Worm (Caenorhabditis elegans) whole organism, L4 larva: ENCODE data around the gene Y71H2AM.25.

Experiments used
- aha-1 ChIP-seq: fragments of 150-350 bp; peaks from one replicate; lab custom pipeline; 2014; ENCODE audit warnings: missing biosample characterization, missing genetic modification characterization
- daf-19 ChIP-seq: fragments of 200-800 bp; sonication (Bioruptor generic); conservative IDR thresholded peaks from 2 replicates; pipeline ENCODE4 v1.3.6; 2022; ENCODE audit warnings: missing genetic modification characterization, missing compliant biosample characterization
- lin-39 ChIP-seq: fragments of 150-350 bp; optimal IDR thresholded peaks from 2 replicates; lab custom pipeline; 2014; ENCODE audit warnings: missing biosample characterization, missing genetic modification reagents, missing genetic modification characterization
- zfp-3 ChIP-seq: fragments of 200-800 bp; sonication (Bioruptor generic); conservative IDR thresholded peaks from 2 replicates; pipeline ENCODE4 v1.3.6; 2022; ENCODE audit warnings: missing genetic modification reagents, missing genetic modification characterization, missing compliant biosample characterization

DNA sequence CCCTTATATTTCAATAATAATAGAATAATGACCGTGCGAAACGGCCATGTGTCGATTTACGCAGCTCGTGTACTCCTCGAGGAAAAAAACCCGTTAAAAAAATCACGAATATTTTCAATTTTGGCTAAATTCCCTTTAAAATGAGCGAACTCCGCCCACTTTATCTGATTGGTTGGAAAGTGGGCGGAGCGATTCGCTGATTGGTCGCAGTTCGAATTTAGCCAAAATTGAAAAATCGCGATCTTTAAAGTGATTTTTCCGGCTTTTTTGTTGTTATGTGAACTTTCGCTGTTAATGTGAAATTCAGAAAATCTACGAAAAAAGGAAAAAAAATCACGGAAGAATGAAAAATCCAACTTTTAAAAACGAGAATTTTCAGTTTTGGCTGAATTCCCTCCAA is 15.6 kb downstream of the Y71H2AM.25 start:
- TF ChIP-seq aha-1 (peak; percentile 65), lin-39 (tag; lab: Kevin White, UChicago) (no peak), daf-19 (no peak), zfp-3 (no peak)
